Fruit fly (Drosophila melanogaster): ENCODE results near the gene CG13712.

The CG13712 gene

DNA sequence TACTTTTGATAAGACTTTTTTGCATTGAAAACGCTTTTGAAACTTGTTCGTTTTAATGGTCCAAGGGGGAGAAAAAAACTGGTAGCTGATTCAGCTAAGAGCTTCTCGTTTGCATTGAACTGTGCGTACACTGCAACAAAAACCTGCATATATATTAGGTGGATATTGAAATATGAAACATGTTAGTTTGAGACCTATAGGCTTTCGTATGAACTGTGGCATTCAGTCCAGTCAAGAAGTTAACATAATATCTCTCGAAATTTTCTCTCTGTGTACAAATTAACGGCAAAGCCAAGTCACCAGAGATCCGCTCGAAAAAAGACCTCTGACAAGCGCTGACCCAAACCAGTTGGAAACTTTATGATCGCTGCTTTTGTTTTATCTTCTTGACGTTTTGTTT, 11.7 kb downstream of the CG13712 start (continued):
- TF ChIP-seq ind (GFP tag; optimal IDR thresholded peaks at IDR 0.05) (peak; percentile 88), sisA (GFP tag; IDR thresholded peaks at IDR 0.05) (peak; percentile 91), CTCF (GFP tag; optimal IDR thresholded peaks at IDR 0.05) (peak; percentile 43), CG18599 (GFP tag; optimal IDR thresholded peaks at IDR 0.05) (peak; percentile 81), CG4854 (GFP tag; optimal IDR thresholded peaks at IDR 0.05) (peak; percentile 74), Dp (GFP tag; optimal IDR thresholded peaks at IDR 0.05) (no peak), CG34224 (GFP tag; IDR thresholded peaks at IDR 0.05; ENCODE audit: partially characterized antibody) (no peak), CG13775 (GFP tag; optimal IDR thresholded peaks at IDR 0.05) (peak; percentile 63), gce (GFP tag; IDR thresholded peaks at IDR 0.05) (peak; percentile 78; the same call in 2 of the 3 replicates), ATbp (GFP tag; optimal IDR thresholded peaks at IDR 0.05) (peak; percentile 73), dimm (GFP tag; IDR thresholded peaks at IDR 0.05) (peak; percentile 49; the same call in 1 of the 2 replicates), kni (GFP tag; optimal IDR thresholded peaks at IDR 0.05) (peak; percentile 6), z (GFP tag; IDR thresholded peaks at IDR 0.05) (peak; percentile 37; the same call in 1 of the 3 replicates), CG10543 (GFP tag; optimal IDR thresholded peaks at IDR 0.05) (no peak), H15 (GFP tag; IDR thresholded peaks at IDR 0.05) (peak; percentile 84), Antp (GFP tag; optimal IDR thresholded peaks at IDR 0.05) (peak; percentile 79), Xrp1 (GFP tag; IDR thresholded peaks at IDR 0.05) (peak; percentile 85), CG2120 (GFP tag; optimal IDR thresholded peaks at IDR 0.05) (peak; percentile 83), Dll (GFP tag; IDR thresholded peaks at IDR 0.05; ENCODE audit: partially characterized antibody) (no peak), sob (GFP tag; IDR thresholded peaks at IDR 0.05) (peak; percentile 87), Oli (tag; optimal IDR thresholded peaks at IDR 0.05) (peak; percentile 89), ranshi (GFP tag; IDR thresholded peaks at IDR 0.05) (peak; percentile 88), CG9437 (GFP tag; optimal IDR thresholded peaks at IDR 0.05) (peak; percentile 73), Dad (GFP tag; optimal IDR thresholded peaks at IDR 0.05) (peak; percentile 87), sqz (GFP tag; optimal IDR thresholded peaks at IDR 0.05) (peak; percentile 74), CG3995 (GFP tag; optimal IDR thresholded peaks at IDR 0.05) (peak; percentile 47), sug (tag; optimal IDR thresholded peaks at IDR 0.05) (peak; percentile 72), HHEX (GFP tag; optimal IDR thresholded peaks at IDR 0.05) (peak; percentile 83), ash1 (GFP tag; optimal IDR thresholded peaks at IDR 0.05) (no peak), maf-S (GFP tag; optimal IDR thresholded peaks at IDR 0.05) (peak; percentile 77), chn (GFP tag; optimal IDR thresholded peaks at IDR 0.05) (peak; percentile 82), tio (GFP tag; optimal IDR thresholded peaks at IDR 0.05) (peak; percentile 62), phol (tag; optimal IDR thresholded peaks at IDR 0.05) (peak; percentile 85), zfh1 (GFP tag; IDR thresholded peaks at IDR 0.05) (peak; percentile 82), Meics (GFP tag; optimal IDR thresholded peaks at IDR 0.05) (peak; percentile 86), CG12236 (GFP tag; optimal IDR thresholded peaks at IDR 0.05) (peak; percentile 60), da (GFP tag; optimal IDR thresholded peaks at IDR 0.05) (peak; percentile 51), CG6765 (GFP tag; optimal IDR thresholded peaks at IDR 0.05) (peak; percentile 70), CG15269 (tag; optimal IDR thresholded peaks at IDR 0.05) (peak; percentile 90), Stat92E (GFP tag; optimal IDR thresholded peaks at IDR 0.05) (no peak), Dek (tag; optimal IDR thresholded peaks at IDR 0.05) (no peak), CG8478 (optimal IDR thresholded peaks at IDR 0.05) (no peak), CG9797 (GFP tag; optimal IDR thresholded peaks at IDR 0.05) (no peak), CG17361 (GFP tag; IDR thresholded peaks at IDR 0.05) (peak; percentile 74), unc-4 (GFP tag; IDR thresholded peaks at IDR 0.05; ENCODE audit: partially characterized antibody) (no peak), CG17568 (GFP tag; optimal IDR thresholded peaks at IDR 0.05) (peak; percentile 78), sim (GFP tag; IDR thresholded peaks at IDR 0.05) (no peak; the same call in 1 of the 2 replicates), Blimp-1 (GFP tag; optimal IDR thresholded peaks at IDR 0.05) (peak; percentile 81), sc (optimal IDR thresholded peaks at IDR 0.05) (no peak), sc (GFP tag; optimal IDR thresholded peaks at IDR 0.05) (peak; percentile 45), knrl (GFP tag; IDR thresholded peaks at IDR 0.05; ENCODE audit: partially characterized antibody) (no peak)

Measured in whole organism, embryonic.